Worm (Caenorhabditis elegans) whole organism, midembryonic: ENCODE data around the gene hmg-11.

Experiments used
- T22C8.4 ChIP-seq: fragments of 200-800 bp; sonication (Bioruptor generic); IDR thresholded peaks from 2 replicates; pipeline ENCODE4 v1.3.6; 2022; ENCODE audit warnings: missing genetic modification characterization, missing compliant biosample characterization
- cog-1 ChIP-seq: sonication (generic microtip); optimal IDR thresholded peaks from 2 replicates; lab custom pipeline; 2016; ENCODE audit warnings: missing genetic modification characterization, missing compliant biosample characterization
- flt-1 ChIP-seq: fragments of 200-800 bp; sonication (Bioruptor generic); IDR thresholded peaks from 2 replicates; pipeline ENCODE4 v1.3.6; 2022; ENCODE audit warnings: missing genetic modification characterization, missing compliant biosample characterization
- klf-2 ChIP-seq: fragments of 200-800 bp; sonication (Bioruptor generic); conservative IDR thresholded peaks from 2 replicates; pipeline ENCODE4 v1.3.6; 2022; ENCODE audit warnings: missing genetic modification reagents, missing genetic modification characterization, missing compliant biosample characterization
- med-1 ChIP-seq: sonication (generic microtip); optimal IDR thresholded peaks from 2 replicates; lab custom pipeline; 2017; ENCODE audit warnings: missing genetic modification characterization, mild to moderate bottlenecking, missing compliant biosample characterization, antibody characterized with exemption, missing genetic modification reagents; ENCODE audit not compliant: insufficient read depth
- ref-1 ChIP-seq: fragments of 200-800 bp; sonication (Bioruptor generic); conservative IDR thresholded peaks from 2 replicates; pipeline ENCODE4 v1.3.6; 2022; ENCODE audit warnings: missing genetic modification reagents, missing genetic modification characterization, missing compliant biosample characterization
- tab-1 ChIP-seq: fragments of 200-800 bp; sonication (Bioruptor generic); IDR thresholded peaks from 2 replicates; pipeline ENCODE4 v1.3.6; 2022; ENCODE audit warnings: missing genetic modification characterization, missing compliant biosample characterization
- ztf-23 ChIP-seq: fragments of 200-800 bp; sonication (Bioruptor generic); IDR thresholded peaks from 2 replicates; pipeline ENCODE4 v1.3.6; 2022; ENCODE audit warnings: missing genetic modification reagents, missing genetic modification characterization, missing compliant biosample characterization
- ztf-29 ChIP-seq: fragments of 200-800 bp; sonication (Bioruptor generic); IDR thresholded peaks from 2 replicates; pipeline ENCODE4 v1.3.6; 2022; ENCODE audit warnings: missing genetic modification reagents, missing genetic modification characterization, missing compliant biosample characterization

DNA sequence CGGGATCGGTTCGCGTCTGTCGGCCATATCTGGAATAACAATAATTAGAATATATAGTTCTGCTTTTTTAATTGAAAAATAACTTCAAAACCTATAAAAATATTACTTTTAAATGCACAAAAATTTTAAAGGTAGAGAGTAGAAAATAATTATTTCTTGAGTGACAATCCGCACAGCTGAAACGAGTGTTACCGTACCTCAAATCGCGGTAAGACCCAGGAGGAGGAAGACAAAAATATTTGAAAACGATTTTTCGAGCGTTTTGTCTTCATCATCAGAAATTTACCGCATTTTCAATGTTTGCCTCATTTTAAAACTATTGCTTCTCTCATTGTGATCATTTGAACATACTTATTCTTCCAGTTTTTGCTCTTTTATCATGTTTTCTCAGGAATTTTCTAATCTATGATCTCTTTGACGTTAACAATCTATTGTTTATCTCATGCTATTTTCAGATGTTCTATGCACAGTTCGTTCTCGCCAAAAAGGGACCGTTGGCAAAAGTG, 25.4 kb downstream of the hmg-11 start, which contains the start of the genes rpn-5 and scc-1:
- TF ChIP-seq med-1 (no peak), flt-1 (GFP tag; lab: Robert Waterston, UW) (no peak), tab-1 (GFP tag; lab: Robert Waterston, UW) (no peak), cog-1 (tag; lab: Kevin White, UChicago) (no peak), ztf-23 (GFP tag; lab: Robert Waterston, UW) (no peak), klf-2 (GFP tag; lab: Robert Waterston, UW) (no peak), ref-1 (GFP tag; lab: Robert Waterston, UW) (no peak), T22C8.4 (no peak), ztf-29 (GFP tag; lab: Robert Waterston, UW) (no peak)
